Worm (Caenorhabditis elegans): ENCODE measurements around the gene ctf-18.

ce11 chrIV:10085401-10086187 is 40.9 kb downstream of the ctf-18 start, which contains the start of the genes col-2 and ndc-80:
- TF ChIP-seq aly-2 (tag; optimal IDR thresholded peaks at IDR 0.05) = no peak
- peak; percentile 85 to 95 for TF ChIP-seq lin-35 (GFP tag; optimal IDR thresholded peaks at IDR 0.05)
- TF ChIP-seq blmp-1 (tag; optimal IDR thresholded peaks at IDR 0.05) = peak; percentile 71
- TF ChIP-seq efl-1 (optimal IDR thresholded peaks at IDR 0.05) = peak; percentile 91 to 94
- peak; percentile 88 to 99 for TF ChIP-seq efl-1 (GFP tag; optimal IDR thresholded peaks at IDR 0.05 in 1 of 2)
- TF ChIP-seq ceh-82 (tag; optimal IDR thresholded peaks at IDR 0.05) = peak in 2 of 3 experiments; percentile 36 to 80
- no peak for TF ChIP-seq ceh-90 (tag; optimal IDR thresholded peaks at IDR 0.05)
- TF ChIP-seq pag-3 (tag; optimal IDR thresholded peaks at IDR 0.05; ENCODE audit: borderline replicate concordance, insufficient read depth) = no peak
- TF ChIP-seq elt-2 (tag; optimal IDR thresholded peaks at IDR 0.05) = no peak
- TF ChIP-seq skn-1 (tag; optimal IDR thresholded peaks at IDR 0.05) = peak; percentile 70
- no peak for TF ChIP-seq efl-3 (GFP tag; optimal IDR thresholded peaks at IDR 0.05)
- no peak; the same call in 1 of the 2 replicates for TF ChIP-seq ceh-88 (GFP tag; IDR thresholded peaks at IDR 0.05)
